Fruit fly (Drosophila melanogaster) whole organism: ENCODE measurements around the gene pxb.

Experiments
- CG8478 ChIP-seq: fragments of >200 bp; optimal IDR thresholded peaks from 2 replicates; lab custom pipeline; 2018; ENCODE audit warnings: inconsistent platforms
- Dll ChIP-seq: fragments of >200 bp; optimal IDR thresholded peaks from 2 replicates; lab custom pipeline; 2017
- pan ChIP-seq: fragments of >200 bp; optimal IDR thresholded peaks from 2 replicates; lab custom pipeline; 2017

DNA sequence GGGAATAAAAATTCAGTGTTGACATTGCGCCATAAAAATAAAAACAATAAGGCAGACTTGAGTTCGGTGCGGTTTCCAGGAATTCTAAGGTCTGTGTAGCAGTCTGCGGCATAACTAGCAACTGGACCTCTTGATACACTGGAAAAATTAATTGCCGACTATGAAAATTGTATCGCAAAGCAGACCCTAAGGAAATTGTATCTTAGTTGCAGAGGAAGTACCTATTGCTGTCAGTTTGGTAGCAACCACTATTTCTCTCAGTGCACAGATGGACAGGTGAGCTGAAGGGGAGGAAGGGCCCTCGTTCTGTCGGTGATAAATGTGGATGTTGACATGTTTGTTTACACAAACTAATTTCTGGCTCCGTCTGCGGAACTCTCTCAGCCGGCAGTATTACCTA lies 21.2 kb upstream of the pxb start:
- TF ChIP-seq pan (no peak), Dll (no peak), CG8478 (lab: Kevin White, UChicago) (no peak)
